Fruit fly (Drosophila melanogaster) whole organism, embryonic: ENCODE results near the gene CG5399.

Experiments
- Atf3 ChIP-seq: fragments of 200-800 bp; sonication (Bioruptor generic); optimal IDR thresholded peaks from 3 replicates; lab custom pipeline; 2016; ENCODE audit warnings: missing biosample characterization, missing genetic modification characterization
- CG10147 ChIP-seq: fragments of 200-800 bp; sonication (Bioruptor generic); optimal IDR thresholded peaks from 2 replicates; lab custom pipeline; 2019; ENCODE audit warnings: missing biosample characterization, mild to moderate bottlenecking, missing genetic modification characterization, moderate library complexity
- CG11695 ChIP-seq: fragments of 200-800 bp; sonication (Bioruptor generic); IDR thresholded peaks from 3 replicates; pipeline ENCODE4 v1.3.6; 2022; ENCODE audit warnings: missing biosample characterization, missing genetic modification characterization
- CG11696 ChIP-seq: fragments of 200-800 bp; sonication (Bioruptor generic); IDR thresholded peaks from 2 replicates; pipeline ENCODE4 v1.3.6; 2022; ENCODE audit warnings: missing biosample characterization, missing genetic modification characterization
- CG12071 ChIP-seq: fragments of 200-800 bp; sonication (Bioruptor generic); optimal IDR thresholded peaks from 3 replicates; lab custom pipeline; 2018; ENCODE audit warnings: missing biosample characterization, mild to moderate bottlenecking, missing genetic modification characterization
- CG15479 ChIP-seq: fragments of 200-800 bp; sonication (Bioruptor generic); optimal IDR thresholded peaks from 3 replicates; lab custom pipeline; 2019; ENCODE audit warnings: missing biosample characterization, mild to moderate bottlenecking, missing genetic modification characterization, moderate library complexity
- CG17612 ChIP-seq: fragments of 200-800 bp; sonication (Bioruptor generic); IDR thresholded peaks from 2 replicates; pipeline ENCODE4 v1.3.6; 2022; ENCODE audit warnings: missing biosample characterization, missing genetic modification characterization
- CG1792 ChIP-seq: fragments of 200-800 bp; sonication (Bioruptor generic); optimal IDR thresholded peaks from 2 replicates; lab custom pipeline; 2016; ENCODE audit warnings: missing biosample characterization, missing genetic modification characterization
- CG18599 ChIP-seq: fragments of 200-800 bp; sonication (Bioruptor generic); optimal IDR thresholded peaks from 3 replicates; lab custom pipeline; 2017; ENCODE audit warnings: missing biosample characterization, missing genetic modification characterization, mild to moderate bottlenecking, moderate library complexity, missing genetic modification reagents
- CG2202 ChIP-seq: fragments of 200-800 bp; sonication (Bioruptor generic); optimal IDR thresholded peaks from 2 replicates; lab custom pipeline; 2018; ENCODE audit warnings: missing biosample characterization, mild to moderate bottlenecking, missing genetic modification characterization
- CG31224 ChIP-seq: fragments of 200-800 bp; sonication (Bioruptor generic); IDR thresholded peaks from 2 replicates; pipeline ENCODE4 v1.3.6; 2022; ENCODE audit warnings: missing biosample characterization, missing genetic modification characterization
- CG4707 ChIP-seq: fragments of 200-800 bp; sonication (Bioruptor generic); optimal IDR thresholded peaks from 2 replicates; lab custom pipeline; 2018; ENCODE audit warnings: missing biosample characterization, mild to moderate bottlenecking, missing genetic modification characterization, moderate library complexity
- CG6272 ChIP-seq: fragments of 200-800 bp; sonication (Bioruptor generic); IDR thresholded peaks from 2 replicates; pipeline ENCODE4 v1.3.6; 2022; ENCODE audit warnings: missing biosample characterization, missing genetic modification characterization
- CG8290 ChIP-seq, 3 experiments: fragments of 200-800 bp; sonication (Bioruptor generic); optimal IDR thresholded peaks; 2 replicates each; lab custom pipeline; 2016 to 2019; ENCODE audit warnings: missing biosample characterization in 3 of 3, missing genetic modification characterization in 3 of 3, mild to moderate bottlenecking in 2 of 3, moderate library complexity in 1 of 3
- CG8388 ChIP-seq: fragments of 200-800 bp; sonication (Bioruptor generic); optimal IDR thresholded peaks from 2 replicates; lab custom pipeline; 2019; ENCODE audit warnings: missing biosample characterization, mild to moderate bottlenecking, missing genetic modification characterization, moderate library complexity
- CG9609 ChIP-seq: fragments of 200-800 bp; sonication (Bioruptor generic); optimal IDR thresholded peaks from 3 replicates; lab custom pipeline; 2016; ENCODE audit warnings: missing biosample characterization, missing genetic modification characterization
- Drgx ChIP-seq: fragments of 200-800 bp; sonication (Bioruptor generic); IDR thresholded peaks from 2 replicates; pipeline ENCODE4 v1.3.6; 2022; ENCODE audit warnings: missing biosample characterization, missing genetic modification characterization
- Elba2 ChIP-seq: fragments of 200-800 bp; sonication (Bioruptor generic); optimal IDR thresholded peaks from 3 replicates; lab custom pipeline; 2016; ENCODE audit warnings: missing biosample characterization, missing genetic modification characterization
- H2.0 ChIP-seq: fragments of 200-800 bp; sonication (Bioruptor generic); IDR thresholded peaks from 2 replicates; pipeline ENCODE4 v1.3.6; 2022; ENCODE audit warnings: missing biosample characterization, missing genetic modification characterization
- HLH3B ChIP-seq: fragments of 200-800 bp; sonication (Bioruptor generic); IDR thresholded peaks from 2 replicates; pipeline ENCODE4 v1.3.6; 2022; ENCODE audit warnings: missing biosample characterization, missing genetic modification characterization
- Med ChIP-seq: fragments of 200-800 bp; sonication (Bioruptor generic); peaks from one replicate; lab custom pipeline; 2016; ENCODE audit warnings: missing biosample characterization, missing genetic modification characterization, mild to moderate bottlenecking, inconsistent platforms, moderate library complexity
- cas ChIP-seq: fragments of 200-800 bp; sonication (Bioruptor generic); IDR thresholded peaks from 2 replicates; pipeline ENCODE4 v1.3.6; 2022; ENCODE audit warnings: missing biosample characterization, missing genetic modification characterization
- dysf ChIP-seq: fragments of 200-800 bp; sonication (Bioruptor generic); IDR thresholded peaks from 3 replicates; pipeline ENCODE4 v1.3.6; 2022; ENCODE audit warnings: missing biosample characterization, missing genetic modification characterization
- exex ChIP-seq: fragments of 200-800 bp; sonication (Bioruptor generic); optimal IDR thresholded peaks from 4 replicates; lab custom pipeline; 2018; ENCODE audit warnings: missing biosample characterization, mild to moderate bottlenecking, missing genetic modification characterization, moderate library complexity
- grn ChIP-seq: fragments of 200-800 bp; sonication (Bioruptor generic); optimal IDR thresholded peaks from 3 replicates; lab custom pipeline; 2017; ENCODE audit warnings: missing biosample characterization, missing genetic modification characterization
- jigr1 ChIP-seq: fragments of 200-800 bp; sonication (Bioruptor generic); IDR thresholded peaks from 3 replicates; pipeline ENCODE4 v1.3.6; 2022; ENCODE audit warnings: missing biosample characterization, missing genetic modification characterization
- jumu ChIP-seq: fragments of 200-800 bp; sonication (Bioruptor generic); optimal IDR thresholded peaks from 3 replicates; lab custom pipeline; 2016; ENCODE audit warnings: missing biosample characterization, missing genetic modification characterization
- klu ChIP-seq: fragments of 200-800 bp; sonication (Bioruptor generic); IDR thresholded peaks from 2 replicates; pipeline ENCODE4 v1.3.6; 2022; ENCODE audit warnings: missing biosample characterization, missing genetic modification characterization
- lab ChIP-seq: fragments of 200-800 bp; sonication (Bioruptor generic); optimal IDR thresholded peaks from 3 replicates; lab custom pipeline; 2017; ENCODE audit warnings: missing biosample characterization, missing genetic modification characterization, mild to moderate bottlenecking, moderate library complexity, missing genetic modification reagents
- mam ChIP-seq: fragments of 200-800 bp; sonication (Bioruptor generic); optimal IDR thresholded peaks from 3 replicates; lab custom pipeline; 2016; ENCODE audit warnings: missing biosample characterization, missing genetic modification characterization
- mirr ChIP-seq: fragments of 200-800 bp; sonication (Bioruptor generic); optimal IDR thresholded peaks from 3 replicates; lab custom pipeline; 2018; ENCODE audit warnings: missing biosample characterization, mild to moderate bottlenecking, missing genetic modification characterization
- onecut ChIP-seq: fragments of 200-800 bp; sonication (Bioruptor generic); IDR thresholded peaks from 2 replicates; pipeline ENCODE4 v1.3.6; 2022; ENCODE audit warnings: missing biosample characterization, missing genetic modification characterization
- scrt ChIP-seq: fragments of 200-800 bp; sonication (Bioruptor generic); optimal IDR thresholded peaks from 2 replicates; lab custom pipeline; 2018; ENCODE audit warnings: missing biosample characterization, mild to moderate bottlenecking, missing genetic modification characterization, moderate library complexity
- sd ChIP-seq: fragments of 200-800 bp; sonication (Bioruptor generic); optimal IDR thresholded peaks from 3 replicates; lab custom pipeline; 2018; ENCODE audit warnings: missing biosample characterization, mild to moderate bottlenecking, missing genetic modification characterization, moderate library complexity
- shn ChIP-seq: fragments of 200-800 bp; sonication (Bioruptor generic); optimal IDR thresholded peaks from 3 replicates; lab custom pipeline; 2016; ENCODE audit warnings: missing biosample characterization, missing genetic modification characterization
- stwl ChIP-seq: fragments of 200-800 bp; sonication (Bioruptor generic); optimal IDR thresholded peaks from 3 replicates; lab custom pipeline; 2018; ENCODE audit warnings: missing biosample characterization, mild to moderate bottlenecking, missing genetic modification characterization, moderate library complexity
- sug ChIP-seq: fragments of 200-800 bp; optimal IDR thresholded peaks from 2 replicates; lab custom pipeline; 2019; ENCODE audit warnings: missing biosample characterization, mild to moderate bottlenecking, missing genetic modification characterization, moderate library complexity
- tgo ChIP-seq: fragments of 200-800 bp; sonication (Bioruptor generic); IDR thresholded peaks from 3 replicates; pipeline ENCODE4 v1.3.6; 2022; ENCODE audit warnings: missing biosample characterization, missing genetic modification characterization
- yki ChIP-seq: fragments of >200 bp; optimal IDR thresholded peaks from 3 replicates; lab custom pipeline; 2018

Gene CG5399

DNA sequence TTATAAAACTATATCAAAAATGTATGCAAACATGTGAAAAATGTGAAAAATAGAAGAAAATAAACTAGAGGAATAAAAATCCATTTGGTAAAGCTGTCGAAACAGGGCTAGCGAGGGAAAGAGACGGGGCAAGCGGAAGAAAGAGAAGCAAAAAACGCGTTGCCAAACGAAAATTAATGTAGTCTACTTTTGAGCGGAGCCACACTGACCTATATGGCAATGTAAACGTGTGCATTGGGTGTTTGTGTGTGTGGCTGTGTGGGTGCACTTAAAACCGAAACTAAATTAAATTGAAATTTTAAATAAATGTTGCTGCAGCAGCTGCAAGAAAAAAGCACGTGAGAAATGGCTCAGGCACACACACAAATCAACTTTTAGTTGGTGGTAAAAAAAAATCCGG, 15.1 kb upstream of the CG5399 start (continued):
- TF ChIP-seq CG8290 (GFP tag; optimal IDR thresholded peaks at IDR 0.05; lab: Kevin White, UChicago) = no peak
- TF ChIP-seq CG8290 (tag; optimal IDR thresholded peaks at IDR 0.05; lab: Kevin White, UChicago) = peak in 1 of 2 experiments; percentile 28
- TF ChIP-seq CG9609 (GFP tag; lab: Kevin White, UChicago) = no peak

dm6 chr3R:15680666-15681065, 14.4 kb upstream of the CG5399 start:
- TF ChIP-seq scrt (GFP tag; lab: Kevin White, UChicago) = peak; percentile 70
- no peak for TF ChIP-seq CG17612 (GFP tag; lab: Robert Waterston, UW)
- TF ChIP-seq onecut (GFP tag; lab: Robert Waterston, UW) = peak; percentile 54
- TF ChIP-seq, all 482 proteins: peak for 2

DNA sequence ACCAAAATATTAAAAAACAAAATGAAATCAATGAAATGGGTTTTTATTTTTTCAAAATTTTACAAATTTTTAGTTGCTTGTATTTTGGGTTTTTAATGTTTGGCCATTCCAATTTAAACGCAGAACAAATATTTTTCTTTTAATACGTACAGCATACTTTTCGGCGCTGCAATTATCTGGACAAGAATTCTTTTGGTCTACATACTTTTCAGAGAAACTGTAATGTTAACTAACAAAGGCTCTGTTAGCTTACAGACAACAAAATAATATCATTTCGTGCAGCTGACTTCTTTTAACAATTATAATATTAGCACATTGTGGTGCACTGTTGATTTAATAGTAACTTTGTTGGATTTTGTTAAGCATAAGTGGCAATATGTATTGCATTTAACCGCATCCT, 6.6 kb upstream of the CG5399 start:
- TF ChIP-seq CG11695 (GFP tag; lab: Robert Waterston, UW) = no peak
- peak; percentile 98 for TF ChIP-seq CG8388
- TF ChIP-seq Drgx (GFP tag; lab: Robert Waterston, UW) = no peak
- TF ChIP-seq stwl (tag; lab: Kevin White, UChicago) = peak; percentile 61
- no peak for TF ChIP-seq dysf (GFP tag; lab: Robert Waterston, UW)
- TF ChIP-seq Atf3 (GFP tag; lab: Kevin White, UChicago) = no peak
- TF ChIP-seq Elba2 (GFP tag; lab: Kevin White, UChicago) = no peak

- peak; percentile 46 for TF ChIP-seq lab
- no peak for TF ChIP-seq CG15479
- no peak for TF ChIP-seq HLH3B (GFP tag; lab: Robert Waterston, UW)
- no peak for TF ChIP-seq CG18599 (GFP tag; lab: Kevin White, UChicago)
These were observed 2.3 kb upstream of the CG5399 start, which contains the start of gene CG31446 for dm6 chr3R:15692786-15693185. TSS of gene CG31446 (plus strand) at chr3R:15693086.

DNA sequence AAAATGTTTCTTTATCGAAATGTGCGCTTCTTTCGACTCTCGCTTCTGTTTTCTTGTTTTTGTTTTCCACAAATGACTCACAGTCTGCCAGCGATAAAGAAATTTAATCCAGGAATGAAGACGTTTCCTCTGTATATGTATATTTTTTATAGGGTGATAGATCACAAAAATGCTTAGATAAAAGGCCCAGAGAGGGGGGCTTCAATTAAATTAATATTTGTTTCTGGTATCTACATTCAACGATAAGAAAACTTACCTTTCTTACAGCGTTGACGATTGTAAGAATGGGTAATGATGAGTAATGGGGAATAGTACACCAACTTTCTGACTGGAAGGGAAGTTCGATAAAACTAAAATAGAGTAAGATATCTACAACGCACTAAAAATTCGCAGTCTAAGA, 709 bp upstream of the CG5399 start:
- TF ChIP-seq klu (GFP tag; lab: Robert Waterston, UW) (no peak), lab (peak; percentile 59), CG1792 (no peak), mirr (GFP tag; lab: Kevin White, UChicago) (peak; percentile 72), CG11696 (GFP tag; lab: Robert Waterston, UW) (no peak), CG12071 (GFP tag; lab: Kevin White, UChicago) (no peak), sug (tag; lab: Kevin White, UChicago) (peak; percentile 19), CG2202 (no peak), jumu (GFP tag; lab: Kevin White, UChicago) (no peak), CG4707 (GFP tag; lab: Kevin White, UChicago) (no peak), shn (GFP tag; lab: Kevin White, UChicago) (no peak), CG10147 (GFP tag; lab: Kevin White, UChicago) (no peak), exex (tag; lab: Kevin White, UChicago) (peak; percentile 65), jigr1 (GFP tag; lab: Robert Waterston, UW) (no peak), sd (tag; lab: Kevin White, UChicago) (peak; percentile 34), H2.0 (GFP tag; lab: Robert Waterston, UW) (no peak), tgo (GFP tag; lab: Robert Waterston, UW) (no peak), CG6272 (GFP tag; lab: Robert Waterston, UW) (no peak), CG31224 (no peak), yki (no peak), cas (GFP tag; lab: Robert Waterston, UW) (no peak), Med (no peak), grn (GFP tag; lab: Kevin White, UChicago) (peak; percentile 9), mam (GFP tag; lab: Kevin White, UChicago) (no peak)
